Fruit fly (Drosophila melanogaster): Measurements from ENCODE around the gene CG14422.

Gene CG14422

DNA sequence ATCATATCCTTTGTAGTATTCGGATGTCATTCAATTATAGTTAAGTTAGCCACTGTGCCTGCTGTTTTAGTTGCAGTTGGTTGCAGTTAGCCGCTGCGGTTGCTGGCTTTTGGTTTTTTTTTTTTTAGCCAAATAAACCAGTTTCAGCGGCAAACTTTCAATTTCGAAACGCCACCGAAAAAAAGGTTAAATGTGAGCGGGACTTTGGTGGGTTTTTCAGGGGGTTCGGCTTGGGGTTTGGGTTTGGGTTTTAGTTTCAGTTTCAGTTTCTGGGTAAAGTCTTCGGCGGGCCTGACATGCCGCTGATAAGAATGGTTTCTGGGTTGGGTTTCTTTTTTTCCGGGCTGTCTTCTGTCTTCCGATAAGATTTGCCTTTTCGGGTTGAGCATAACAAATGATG is 47.8 kb downstream of the CG14422 start:
- TF ChIP-seq sqz (GFP tag; optimal IDR thresholded peaks at IDR 0.05) (peak; percentile 49), Blimp-1 (GFP tag; optimal IDR thresholded peaks at IDR 0.05) (peak; percentile 92), CG6854 (GFP tag; optimal IDR thresholded peaks at IDR 0.05) (no peak)

DNA sequence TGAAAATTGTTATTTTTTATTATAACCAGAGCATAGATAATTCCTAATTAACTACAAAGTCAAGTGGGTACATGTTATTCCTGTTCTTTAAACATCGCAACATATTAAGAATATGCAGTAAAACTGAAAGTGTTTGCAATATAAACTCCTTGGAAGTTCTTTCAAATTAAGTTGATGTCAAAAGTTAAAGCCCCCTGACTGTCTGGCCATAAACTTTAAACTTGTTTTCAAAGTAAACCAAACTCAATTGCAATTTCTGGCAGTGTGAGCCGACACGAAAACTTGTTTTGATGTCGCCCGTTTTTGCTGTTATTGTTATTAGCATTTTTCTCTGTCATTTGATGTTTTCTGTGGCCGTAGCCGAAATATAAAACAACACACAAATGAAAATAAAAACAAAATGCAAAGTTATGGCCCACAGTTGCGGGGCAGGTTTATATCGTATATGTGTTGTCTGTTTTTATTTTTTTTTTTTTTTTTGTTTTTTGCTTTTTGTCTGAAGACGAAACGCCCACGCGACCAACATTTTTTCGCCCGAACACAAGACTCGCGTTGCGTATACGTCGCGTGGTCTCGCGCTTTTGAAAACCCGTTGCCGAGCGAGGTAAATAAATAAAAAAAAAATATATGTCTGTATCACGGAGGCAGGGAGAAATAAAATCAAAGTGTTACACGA is 50.0 kb downstream of the CG14422 start:
- TF ChIP-seq CG31441 (GFP tag; IDR thresholded peaks at IDR 0.05) (0 out of 2 replicates have a peak, but pooled peaks have one; percentile 25), sens (GFP tag) (peak; percentile 75), CG8290 (GFP tag; optimal IDR thresholded peaks at IDR 0.05) (no peak), CG8290 (tag; optimal IDR thresholded peaks at IDR 0.05) (peak in 1 of 2 experiments; percentile 20), Dek (tag; optimal IDR thresholded peaks at IDR 0.05) (peak; percentile 10), Oaz (GFP tag; IDR thresholded peaks at IDR 0.05) (0 out of 2 replicates have a peak, but pooled peaks have one; percentile 15), grau (tag; optimal IDR thresholded peaks at IDR 0.05) (peak; percentile 42), Xbp1 (GFP tag; optimal IDR thresholded peaks at IDR 0.05) (peak; percentile 23), dysf (GFP tag; IDR thresholded peaks at IDR 0.05) (peak; percentile 59; the same call in 2 of the 3 replicates), lmd (GFP tag; IDR thresholded peaks at IDR 0.05) (peak; percentile 46; the same call in 1 of the 2 replicates), phol (tag; optimal IDR thresholded peaks at IDR 0.05) (peak; percentile 32), Nf-YC (tag; optimal IDR thresholded peaks at IDR 0.05) (peak; percentile 7), vvl (GFP tag; IDR thresholded peaks at IDR 0.05) (0 out of 2 replicates have a peak, but pooled peaks have one; percentile 16), Abd-B (GFP tag; optimal IDR thresholded peaks at IDR 0.05) (peak; percentile 8), Ssrp (tag; optimal IDR thresholded peaks at IDR 0.05) (no peak), Gsc (GFP tag; IDR thresholded peaks at IDR 0.05) (no peak), Hr51 (GFP tag; optimal IDR thresholded peaks at IDR 0.05) (peak in 1 of 2 experiments; percentile 72), NfI (GFP tag; optimal IDR thresholded peaks at IDR 0.05) (peak; percentile 29), CG11504 (tag; optimal IDR thresholded peaks at IDR 0.05) (peak; percentile 55), CG3281 (GFP tag; optimal IDR thresholded peaks at IDR 0.05) (peak; percentile 2), Deaf1 (tag; optimal IDR thresholded peaks at IDR 0.05) (peak; percentile 39), Hr78 (GFP tag; optimal IDR thresholded peaks at IDR 0.05) (no peak), unpg (GFP tag; optimal IDR thresholded peaks at IDR 0.05) (peak; percentile 36), CG2678 (tag; optimal IDR thresholded peaks at IDR 0.05) (peak; percentile 51), HLH54F (GFP tag; optimal IDR thresholded peaks at IDR 0.05) (no peak), ind (GFP tag; optimal IDR thresholded peaks at IDR 0.05) (peak; percentile 7), Oli (tag; optimal IDR thresholded peaks at IDR 0.05) (peak; percentile 48), nau (GFP tag; optimal IDR thresholded peaks at IDR 0.05) (peak; percentile 3), sqz (GFP tag; optimal IDR thresholded peaks at IDR 0.05) (peak; percentile 37), Dp (GFP tag; optimal IDR thresholded peaks at IDR 0.05) (no peak), CG6689 (GFP tag; IDR thresholded peaks at IDR 0.05) (0 out of 2 replicates have a peak, but pooled peaks have one; percentile 20), CG7928 (GFP tag; optimal IDR thresholded peaks at IDR 0.05) (no peak), CG2712 (tag; optimal IDR thresholded peaks at IDR 0.05) (peak; percentile 29), sd (tag; optimal IDR thresholded peaks at IDR 0.05) (peak; percentile 69), CG13624 (GFP tag; optimal IDR thresholded peaks at IDR 0.05) (peak; percentile 20), twi (tag; optimal IDR thresholded peaks at IDR 0.05) (no peak), CG17186 (GFP tag; optimal IDR thresholded peaks at IDR 0.05) (no peak), fd3F (GFP tag; optimal IDR thresholded peaks at IDR 0.05) (no peak), CG12391 (tag; optimal IDR thresholded peaks at IDR 0.05) (peak; percentile 13), cwo (GFP tag; optimal IDR thresholded peaks at IDR 0.05) (peak; percentile 3), Pdp1 (GFP tag; optimal IDR thresholded peaks at IDR 0.05) (no peak), hbn (GFP tag; IDR thresholded peaks at IDR 0.05; ENCODE audit: partially characterized antibody) (no peak), maf-S (GFP tag; optimal IDR thresholded peaks at IDR 0.05) (no peak), ttk (GFP tag; IDR thresholded peaks at IDR 0.05) (0 out of 2 replicates have a peak, but pooled peaks have one; percentile 17)

Measured in whole organism, embryonic.